Fruit fly (Drosophila melanogaster) whole organism, larva: ENCODE results near the gene CG17560.

ENCODE experiments used
- noc ChIP-seq: fragments of 200-800 bp; sonication (Bioruptor generic); optimal IDR thresholded peaks from 3 replicates; lab custom pipeline; 2019; ENCODE audit warnings: missing biosample characterization, mild to moderate bottlenecking, missing genetic modification characterization, moderate library complexity

CG17560 gene

dm6 chr3R:16615009-16615408, 2.7 kb upstream of the CG17560 start, which contains the start of gene CG17562:
TSS of gene CG17562 (plus strand) at chr3R:16615309.
- TF ChIP-seq noc (tag; lab: Kevin White, UChicago), result no peak

- TF ChIP-seq noc (tag; lab: Kevin White, UChicago), result no peak
Measured at dm6 chr3R:16620478-16620877, 2.7 kb downstream of the CG17560 start, which contains the start of gene CG14893. TSS of gene CG14893 (plus strand) at chr3R:16620778.

dm6 chr3R:16624371-16624749, 6.6 kb downstream of the CG17560 start, which contains the start of gene Ccdc114:
TSS of gene Ccdc114 (minus strand) at chr3R:16624717.
- TF ChIP-seq noc (tag; lab: Kevin White, UChicago), result no peak

dm6 chr3R:16624750-16625549, 7.2 kb downstream of the CG17560 start, which contains the start of gene Fas1:
TSS of gene Fas1 (plus strand) at chr3R:16625238.
- TF ChIP-seq noc (tag; lab: Kevin White, UChicago), result no peak

dm6 chr3R:16625844-16626430, 8.2 kb downstream of the CG17560 start:
- no peak for TF ChIP-seq noc (tag; lab: Kevin White, UChicago)

- no peak for TF ChIP-seq noc (tag; lab: Kevin White, UChicago)
Measured at dm6 chr3R:16626899-16627432, 9.2 kb downstream of the CG17560 start.

dm6 chr3R:16630564-16630963, 12.8 kb downstream of the CG17560 start:
- TF ChIP-seq noc (tag; lab: Kevin White, UChicago), result no peak

dm6 chr3R:16632698-16633097, 14.9 kb downstream of the CG17560 start:
- TF ChIP-seq noc (tag; lab: Kevin White, UChicago), result no peak

dm6 chr3R:16640005-16640408, 22.3 kb downstream of the CG17560 start, which contains the start of gene nonA-l:
TSS of gene nonA-l (plus strand) at chr3R:16640205.
- no peak for TF ChIP-seq noc (tag; lab: Kevin White, UChicago)

- TF ChIP-seq noc (tag; lab: Kevin White, UChicago), result no peak
Measured at dm6 chr3R:16643591-16643990, 25.8 kb downstream of the CG17560 start, which contains the start of gene Arl6IP1. TSS of gene Arl6IP1 (plus strand) at chr3R:16643605.

dm6 chr3R:16646952-16647715, 29.4 kb downstream of the CG17560 start, which contains the start of the genes CG10324 and CCT3:
TSS of gene CG10324 (minus strand) at chr3R:16647004.
TSS of gene CCT3 (plus strand) at chr3R:16647605.
- TF ChIP-seq noc (tag; lab: Kevin White, UChicago), result no peak

- TF ChIP-seq noc (tag; lab: Kevin White, UChicago), result no peak
Measured at dm6 chr3R:16647716-16648016, 29.9 kb downstream of the CG17560 start.

dm6 chr3R:16649282-16649681, 31.5 kb downstream of the CG17560 start:
- TF ChIP-seq noc (tag; lab: Kevin White, UChicago), result no peak

dm6 chr3R:16650950-16651349, 33.2 kb downstream of the CG17560 start, which contains the start of gene Mettl4:
TSS of gene Mettl4 (minus strand) at chr3R:16651157.
- TF ChIP-seq noc (tag; lab: Kevin White, UChicago), result no peak

- TF ChIP-seq noc (tag; lab: Kevin White, UChicago), result peak; percentile 20
Measured at dm6 chr3R:16652091-16652490, 34.3 kb downstream of the CG17560 start, which contains the start of gene CG14907. TSS of gene CG14907 (minus strand) at chr3R:16652319.
